Worm (Caenorhabditis elegans): ENCODE measurements around the gene hmg-12.

- TF ChIP-seq snpc-4 (tag; optimal IDR thresholded peaks at IDR 0.05) (peak; percentile 82), ama-1 (optimal IDR thresholded peaks at IDR 0.05) (peak; percentile 75), nhr-11 (tag; optimal IDR thresholded peaks at IDR 0.05) (peak; percentile 97), ztf-11 (tag; optimal IDR thresholded peaks at IDR 0.05) (no peak), ZK546.5 (tag; optimal IDR thresholded peaks at IDR 0.05) (peak; percentile 26), egl-27 (tag; optimal IDR thresholded peaks at IDR 0.05) (peak; percentile 34), fos-1 (tag; optimal IDR thresholded peaks at IDR 0.05) (no peak)
Observed at ce11 chrII:11874674-11875198, 41.6 kb upstream of the hmg-12 start, which contains the start of the genes npp-3 and top-2.
